Worm (Caenorhabditis elegans) whole organism, late embryonic: ENCODE data around the gene Y53F4B.62.

ENCODE experiments used
- C08G9.2 ChIP-seq: sonication (generic microtip); optimal IDR thresholded peaks from 2 replicates; lab custom pipeline; 2016; ENCODE audit warnings: mild to moderate bottlenecking, missing genetic modification characterization, moderate library complexity, missing compliant biosample characterization
- C38D4.7 ChIP-seq: fragments of 200-800 bp; sonication (Bioruptor generic); optimal IDR thresholded peaks from 2 replicates; lab custom pipeline; 2018; ENCODE audit warnings: mild to moderate bottlenecking, missing genetic modification characterization, moderate library complexity, missing compliant biosample characterization
- F13H6.1 ChIP-seq: sonication (generic microtip); optimal IDR thresholded peaks from 2 replicates; lab custom pipeline; 2016; ENCODE audit warnings: missing genetic modification characterization, missing compliant biosample characterization
- ahr-1 ChIP-seq: sonication (generic microtip); optimal IDR thresholded peaks from 2 replicates; lab custom pipeline; 2016; ENCODE audit warnings: missing genetic modification characterization, missing compliant biosample characterization
- ceh-14 ChIP-seq: sonication (generic microtip); optimal IDR thresholded peaks from 2 replicates; lab custom pipeline; 2016; ENCODE audit warnings: missing genotype, missing genetic modification characterization, missing compliant biosample characterization
- ceh-22 ChIP-seq: sonication (generic microtip); optimal IDR thresholded peaks from 2 replicates; lab custom pipeline; 2017; ENCODE audit warnings: missing biosample characterization, missing genetic modification characterization
- ceh-30 ChIP-seq: fragments of 150-350 bp; optimal IDR thresholded peaks from 2 replicates; lab custom pipeline; 2014; ENCODE audit warnings: missing biosample characterization, missing genetic modification characterization
- ceh-48 ChIP-seq: sonication (generic microtip); optimal IDR thresholded peaks from 2 replicates; lab custom pipeline; 2016; ENCODE audit warnings: missing genetic modification characterization, inconsistent platforms, missing compliant biosample characterization
- dmd-4 ChIP-seq: sonication (generic microtip); optimal IDR thresholded peaks from 2 replicates; lab custom pipeline; 2016; ENCODE audit warnings: borderline replicate concordance, missing genetic modification characterization, missing compliant biosample characterization
- dve-1 ChIP-seq: sonication (generic microtip); optimal IDR thresholded peaks from 2 replicates; lab custom pipeline; 2017; ENCODE audit warnings: antibody characterized with exemption, mild to moderate bottlenecking, missing genetic modification characterization, missing compliant biosample characterization
- elt-2 ChIP-seq: sonication (generic microtip); optimal IDR thresholded peaks from 2 replicates; lab custom pipeline; 2016; ENCODE audit warnings: missing genetic modification reagents, missing genetic modification characterization, missing compliant biosample characterization
- ets-4 ChIP-seq: sonication (generic microtip); optimal IDR thresholded peaks from 2 replicates; lab custom pipeline; 2016; ENCODE audit warnings: missing genetic modification characterization, missing compliant biosample characterization
- eyg-1 ChIP-seq: sonication (generic microtip); optimal IDR thresholded peaks from 2 replicates; lab custom pipeline; 2016; ENCODE audit warnings: missing genotype, missing genetic modification characterization, missing compliant biosample characterization
- fax-1 ChIP-seq: sonication (generic microtip); optimal IDR thresholded peaks from 2 replicates; lab custom pipeline; 2016; ENCODE audit warnings: missing genotype, missing genetic modification characterization, missing compliant biosample characterization
- fkh-10 ChIP-seq: fragments of 150-350 bp; optimal IDR thresholded peaks from 2 replicates; lab custom pipeline; 2014; ENCODE audit warnings: missing biosample characterization, missing genetic modification reagents, missing genetic modification characterization
- hlh-13 ChIP-seq: fragments of 200-800 bp; sonication (Bioruptor generic); optimal IDR thresholded peaks from 2 replicates; lab custom pipeline; 2018; ENCODE audit warnings: mild to moderate bottlenecking, missing genetic modification characterization, missing compliant biosample characterization
- hlh-15 ChIP-seq: sonication (generic microtip); optimal IDR thresholded peaks from 2 replicates; lab custom pipeline; 2016; ENCODE audit warnings: missing genetic modification characterization, missing compliant biosample characterization
- hlh-30 ChIP-seq: sonication (generic microtip); optimal IDR thresholded peaks from 2 replicates; lab custom pipeline; 2017; ENCODE audit warnings: antibody characterized with exemption, missing genetic modification characterization, missing compliant biosample characterization; ENCODE audit not compliant: insufficient read depth
- lim-6 ChIP-seq: sonication (generic microtip); optimal IDR thresholded peaks from 2 replicates; lab custom pipeline; 2016; ENCODE audit warnings: missing genetic modification characterization, missing compliant biosample characterization
- lin-11 ChIP-seq: fragments of 200-800 bp; sonication (Bioruptor generic); optimal IDR thresholded peaks from 2 replicates; lab custom pipeline; 2018; ENCODE audit warnings: mild to moderate bottlenecking, missing genetic modification characterization, missing compliant biosample characterization
- madf-2 ChIP-seq: sonication (generic microtip); optimal IDR thresholded peaks from 2 replicates; lab custom pipeline; 2017; ENCODE audit warnings: missing genetic modification characterization, missing compliant biosample characterization
- nfya-1 ChIP-seq: sonication (generic microtip); optimal IDR thresholded peaks from 2 replicates; lab custom pipeline; 2017; ENCODE audit warnings: missing genetic modification characterization, mild to moderate bottlenecking, missing compliant biosample characterization, antibody characterized with exemption, moderate library complexity
- npax-4 ChIP-seq: sonication (generic microtip); optimal IDR thresholded peaks from 2 replicates; lab custom pipeline; 2016; ENCODE audit warnings: missing genetic modification characterization, missing compliant biosample characterization
- odd-2 ChIP-seq: sonication (generic microtip); optimal IDR thresholded peaks from 2 replicates; lab custom pipeline; 2017; ENCODE audit warnings: antibody characterized with exemption, mild to moderate bottlenecking, missing genetic modification characterization, missing compliant biosample characterization
- pag-3 ChIP-seq: sonication (generic microtip); optimal IDR thresholded peaks from 2 replicates; lab custom pipeline; 2016; ENCODE audit warnings: missing compliant biosample characterization, missing genetic modification characterization, borderline replicate concordance
- pat-9 ChIP-seq: fragments of 200-800 bp; sonication (Bioruptor generic); optimal IDR thresholded peaks from 2 replicates; lab custom pipeline; 2018; ENCODE audit warnings: mild to moderate bottlenecking, missing genetic modification characterization, moderate library complexity, missing compliant biosample characterization
- pha-2 ChIP-seq: sonication (generic microtip); optimal IDR thresholded peaks from 2 replicates; lab custom pipeline; 2017; ENCODE audit warnings: mild to moderate bottlenecking, missing genetic modification characterization, missing compliant biosample characterization
- pha-4 ChIP-seq: fragments of 150-350 bp; optimal IDR thresholded peaks from 2 replicates; lab custom pipeline; 2018; ENCODE audit warnings: missing biosample characterization, missing genetic modification reagents, missing genetic modification characterization
- sdc-2 ChIP-seq: sonication (generic microtip); optimal IDR thresholded peaks from 2 replicates; lab custom pipeline; 2016; ENCODE audit warnings: missing genotype, missing genetic modification characterization, missing compliant biosample characterization
- sox-2 ChIP-seq: fragments of 200-800 bp; sonication (Bioruptor generic); IDR thresholded peaks from 2 replicates; pipeline ENCODE4 v1.3.6; 2022; ENCODE audit warnings: missing genetic modification reagents, missing genetic modification characterization, missing compliant biosample characterization
- sox-4 ChIP-seq: sonication (generic microtip); optimal IDR thresholded peaks from 2 replicates; lab custom pipeline; 2017; ENCODE audit warnings: mild to moderate bottlenecking, missing genetic modification characterization, inconsistent platforms, missing compliant biosample characterization
- syd-9 ChIP-seq: sonication (generic microtip); optimal IDR thresholded peaks from 2 replicates; lab custom pipeline; 2016; ENCODE audit warnings: mild to moderate bottlenecking, missing genetic modification characterization, moderate library complexity, missing compliant biosample characterization
- tbx-2 ChIP-seq: sonication (generic microtip); optimal IDR thresholded peaks from 2 replicates; lab custom pipeline; 2016; ENCODE audit warnings: missing genetic modification characterization, missing compliant biosample characterization
- unc-42 ChIP-seq: sonication (generic microtip); optimal IDR thresholded peaks from 2 replicates; lab custom pipeline; 2016; ENCODE audit warnings: missing genotype, missing genetic modification characterization, missing compliant biosample characterization
- unc-55 ChIP-seq: sonication (generic microtip); optimal IDR thresholded peaks from 2 replicates; lab custom pipeline; 2017; ENCODE audit warnings: missing biosample characterization, missing genetic modification reagents, missing genetic modification characterization

The Y53F4B.62 gene

ce11 chrII:15164453-15164852 is 34.0 kb upstream of the Y53F4B.62 start, which contains the start of gene gst-26:
Gene gst-26 (minus strand): TSS chrII:15164553.
- TF ChIP-seq ets-4 (tag; lab: Kevin White, UChicago) (no peak), madf-2 (no peak), eyg-1 (tag; lab: Kevin White, UChicago) (no peak), dmd-4 (tag; lab: Kevin White, UChicago) (no peak), tbx-2 (tag; lab: Kevin White, UChicago) (no peak), ceh-48 (tag; lab: Kevin White, UChicago) (no peak), pha-2 (no peak), unc-42 (no peak), pha-4 (tag; lab: Kevin White, UChicago) (no peak), npax-4 (tag; lab: Kevin White, UChicago) (no peak), hlh-30 (no peak), lim-6 (no peak), C38D4.7 (no peak), hlh-13 (GFP tag; lab: Kevin White, UChicago) (no peak), F13H6.1 (tag; lab: Kevin White, UChicago) (no peak), lin-11 (tag; lab: Kevin White, UChicago) (no peak), fax-1 (tag; lab: Kevin White, UChicago) (no peak), pag-3 (tag; lab: Kevin White, UChicago) (no peak), ceh-22 (tag; lab: Kevin White, UChicago) (no peak), odd-2 (tag; lab: Kevin White, UChicago) (no peak)

DNA sequence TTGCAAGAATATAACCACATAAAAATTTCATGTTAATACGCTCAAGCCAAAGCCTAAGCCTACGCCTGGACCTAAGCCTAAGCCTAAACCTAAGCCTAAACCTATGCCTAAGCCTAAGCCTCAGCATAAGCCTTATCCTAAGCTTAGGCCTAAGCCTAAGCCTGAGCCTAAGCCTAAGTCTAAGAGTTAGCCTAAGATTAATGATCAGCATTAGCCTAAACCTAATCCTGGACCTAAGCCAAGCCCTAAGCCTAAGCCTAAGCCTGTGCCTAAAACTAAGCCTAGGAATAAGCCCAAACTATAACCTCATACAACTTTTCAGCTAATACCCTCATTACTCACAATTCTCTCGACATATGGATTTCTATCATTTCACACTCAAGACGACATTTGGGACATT is 28.0 kb upstream of the Y53F4B.62 start:
- TF ChIP-seq lin-11 (tag; lab: Kevin White, UChicago), result no peak
- TF ChIP-seq dve-1 (tag; lab: Kevin White, UChicago), result peak; percentile 51

DNA sequence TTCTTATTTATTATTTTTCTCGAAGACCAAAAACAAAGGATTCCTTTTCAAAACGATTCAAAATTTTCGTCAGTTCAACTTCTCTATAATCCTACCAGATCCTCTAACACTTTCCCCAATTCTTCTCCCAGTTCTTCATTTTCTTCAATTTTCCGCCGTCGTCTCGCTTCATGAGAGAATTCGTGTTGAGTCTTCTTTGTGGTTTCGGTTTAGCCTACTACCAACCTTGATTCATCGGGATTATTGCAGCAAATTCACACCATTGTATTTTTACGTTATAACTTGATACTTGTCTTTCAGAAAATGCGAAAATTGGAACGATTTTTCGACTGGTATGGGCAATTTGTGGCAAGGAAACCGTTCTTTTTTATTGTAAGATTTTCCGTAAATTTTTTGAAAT is 27.5 kb upstream of the Y53F4B.62 start, which contains the start of gene ptr-20:
Gene ptr-20 (plus strand): TSS at position 301 of the 400 bp plus-strand sequence.
- TF ChIP-seq sdc-2 (no peak), ceh-48 (tag; lab: Kevin White, UChicago) (no peak), nfya-1 (no peak), unc-42 (no peak), madf-2 (no peak), C08G9.2 (no peak), sox-4 (tag; lab: Kevin White, UChicago) (no peak), elt-2 (tag; lab: Kevin White, UChicago) (no peak)

ce11 chrII:15148442-15148841 is 18.0 kb upstream of the Y53F4B.62 start:
- TF ChIP-seq ceh-14 (tag; lab: Kevin White, UChicago) (no peak), syd-9 (no peak)

- no peak for TF ChIP-seq ahr-1 (tag; lab: Kevin White, UChicago)
- no peak for TF ChIP-seq unc-55 (GFP tag; lab: Kevin White, UChicago)
- TF ChIP-seq pat-9 (tag; lab: Kevin White, UChicago), result no peak
- no peak for TF ChIP-seq ceh-30 (tag; lab: Kevin White, UChicago)
- no peak for TF ChIP-seq fkh-10 (GFP tag; lab: Kevin White, UChicago)
- TF ChIP-seq pha-2, result no peak
- no peak for TF ChIP-seq hlh-15 (tag; lab: Kevin White, UChicago)
- TF ChIP-seq sox-2, result no peak
- no peak for TF ChIP-seq unc-42
- TF ChIP-seq madf-2, result no peak
Measured at ce11 chrII:15145594-15145993, 15.2 kb upstream of the Y53F4B.62 start, which contains the start of gene Y53F4B.27. Gene Y53F4B.27 (plus strand): TSS chrII:15145894.
